Fruit fly (Drosophila melanogaster): Measurements from ENCODE around the gene mRpS6.
A peak's percentile ranks its signal among the peaks of the same experiment; 100 is the strongest.

Gene mRpS6

DNA sequence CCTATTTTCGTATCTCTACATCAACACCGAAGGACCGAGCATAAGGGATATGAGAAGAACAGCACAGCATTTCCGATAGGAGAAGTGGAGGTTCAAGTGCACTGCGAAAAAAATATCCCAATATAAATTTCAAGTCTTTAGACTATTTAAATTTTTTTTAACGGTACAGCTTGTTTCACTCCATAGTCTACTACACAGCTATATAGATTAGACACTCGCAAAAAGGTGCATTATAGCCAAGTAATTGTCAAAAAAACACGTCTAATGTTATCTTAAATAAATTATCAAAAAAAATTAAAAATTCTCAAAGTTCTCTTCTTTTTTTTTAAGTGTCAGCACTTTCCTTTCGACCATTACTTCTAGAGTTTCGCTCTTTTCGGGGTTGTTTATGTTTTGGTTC, 14.5 kb downstream of the mRpS6 start (continued):
- TF ChIP-seq CG7556 (GFP tag; optimal IDR thresholded peaks at IDR 0.05): peak; percentile 53
- TF ChIP-seq al (GFP tag; IDR thresholded peaks at IDR 0.05): no peak
- TF ChIP-seq Hr51 (GFP tag; optimal IDR thresholded peaks at IDR 0.05): peak; percentile 27 to 70
- TF ChIP-seq CG12104 (GFP tag; optimal IDR thresholded peaks at IDR 0.05): peak; percentile 29
- no peak for TF ChIP-seq inv (GFP tag; IDR thresholded peaks at IDR 0.05; ENCODE audit: partially characterized antibody)
- no peak for TF ChIP-seq CG5953 (GFP tag; IDR thresholded peaks at IDR 0.05)
- peak; percentile 22 for TF ChIP-seq Side (GFP tag; optimal IDR thresholded peaks at IDR 0.05)
- peak; percentile 48 for TF ChIP-seq HLH54F (GFP tag; optimal IDR thresholded peaks at IDR 0.05)
- TF ChIP-seq nerfin-2 (GFP tag; IDR thresholded peaks at IDR 0.05; ENCODE audit: partially characterized antibody): no peak
- TF ChIP-seq CG11398 (GFP tag; optimal IDR thresholded peaks at IDR 0.05): no peak
- TF ChIP-seq vvl (GFP tag; IDR thresholded peaks at IDR 0.05): peak; percentile 79
- TF ChIP-seq B-H1 (GFP tag; IDR thresholded peaks at IDR 0.05): no peak
- TF ChIP-seq CG4404 (GFP tag; IDR thresholded peaks at IDR 0.05): peak; percentile 18; the same call in 1 of the 2 replicates
- TF ChIP-seq slbo (GFP tag; IDR thresholded peaks at IDR 0.05): peak; percentile 59
- TF ChIP-seq sens (GFP tag): peak; percentile 80
- no peak for TF ChIP-seq da (GFP tag; optimal IDR thresholded peaks at IDR 0.05)
- TF ChIP-seq Hmx (GFP tag; optimal IDR thresholded peaks at IDR 0.05): no peak
- TF ChIP-seq oc (tag; optimal IDR thresholded peaks at IDR 0.05): no peak
- TF ChIP-seq unc-4 (GFP tag; IDR thresholded peaks at IDR 0.05; ENCODE audit: partially characterized antibody): no peak
- TF ChIP-seq CG30403 (GFP tag; optimal IDR thresholded peaks at IDR 0.05): peak; percentile 39
- no peak for TF ChIP-seq usp (GFP tag; optimal IDR thresholded peaks at IDR 0.05)
- TF ChIP-seq peb (GFP tag; IDR thresholded peaks at IDR 0.05): 0 out of 2 replicates have a peak, but pooled peaks have one; percentile 21
- TF ChIP-seq org-1 (GFP tag; optimal IDR thresholded peaks at IDR 0.05): no peak
- no peak for TF ChIP-seq grn (GFP tag; optimal IDR thresholded peaks at IDR 0.05)
- TF ChIP-seq zfh2 (GFP tag; optimal IDR thresholded peaks at IDR 0.05): no peak
- peak; percentile 82 for TF ChIP-seq Fer1 (GFP tag; optimal IDR thresholded peaks at IDR 0.05)
- no peak for TF ChIP-seq jigr1 (GFP tag; IDR thresholded peaks at IDR 0.05)
- no peak for TF ChIP-seq CG5245 (GFP tag; optimal IDR thresholded peaks at IDR 0.05)
- TF ChIP-seq CG10462 (GFP tag; optimal IDR thresholded peaks at IDR 0.05): peak; percentile 2
- TF ChIP-seq Sox102F (GFP tag; optimal IDR thresholded peaks at IDR 0.05): peak; percentile 61
- no peak for TF ChIP-seq CG10431 (GFP tag; optimal IDR thresholded peaks at IDR 0.05)
- no peak for TF ChIP-seq bbx (GFP tag; IDR thresholded peaks at IDR 0.05; ENCODE audit: partially characterized antibody)
- TF ChIP-seq Opbp (GFP tag; IDR thresholded peaks at IDR 0.05; ENCODE audit: partially characterized antibody): no peak
- TF ChIP-seq Taf1 (GFP tag; IDR thresholded peaks at IDR 0.05): peak; percentile 38; the same call in 1 of the 2 replicates
- TF ChIP-seq Meics (GFP tag; optimal IDR thresholded peaks at IDR 0.05): peak; percentile 72
- TF ChIP-seq CG9932 (GFP tag; IDR thresholded peaks at IDR 0.05): peak; percentile 38
- peak; percentile 22 for TF ChIP-seq CG9817 (tag; optimal IDR thresholded peaks at IDR 0.05)
- TF ChIP-seq CG15073 (GFP tag; optimal IDR thresholded peaks at IDR 0.05): no peak
- TF ChIP-seq ATbp (GFP tag; optimal IDR thresholded peaks at IDR 0.05): no peak
- TF ChIP-seq CG15011 (GFP tag; optimal IDR thresholded peaks at IDR 0.05): peak; percentile 11
- no peak for TF ChIP-seq cato (GFP tag; optimal IDR thresholded peaks at IDR 0.05; ENCODE audit: borderline replicate concordance)
- TF ChIP-seq Dll (GFP tag; IDR thresholded peaks at IDR 0.05; ENCODE audit: partially characterized antibody): no peak
- TF ChIP-seq kni (GFP tag; optimal IDR thresholded peaks at IDR 0.05): no peak
- no peak for TF ChIP-seq Adf1 (GFP tag; IDR thresholded peaks at IDR 0.05)
- TF ChIP-seq prd (optimal IDR thresholded peaks at IDR 0.05): no peak
- TF ChIP-seq prd (GFP tag; IDR thresholded peaks at IDR 0.05): peak; percentile 62
- TF ChIP-seq kah (GFP tag; optimal IDR thresholded peaks at IDR 0.05): no peak
- TF ChIP-seq chn (GFP tag; optimal IDR thresholded peaks at IDR 0.05): no peak
- TF ChIP-seq CG1024 (GFP tag; IDR thresholded peaks at IDR 0.05): no peak
- TF ChIP-seq her (GFP tag; optimal IDR thresholded peaks at IDR 0.05): no peak
- no peak for TF ChIP-seq lola (GFP tag; optimal IDR thresholded peaks at IDR 0.05)
- peak; percentile 69 for TF ChIP-seq lmd (GFP tag; IDR thresholded peaks at IDR 0.05)
